Worm (Caenorhabditis elegans) whole organism, L4 larva: ENCODE results near the gene F47B8.18.

Experiments
- F37D6.2 ChIP-seq: sonication (generic microtip); optimal IDR thresholded peaks from 2 replicates; lab custom pipeline; 2016; ENCODE audit warnings: mild to moderate bottlenecking, missing genetic modification characterization, missing compliant biosample characterization
- F44E2.7 ChIP-seq: fragments of 200-800 bp; sonication (Bioruptor generic); IDR thresholded peaks from 2 replicates; pipeline ENCODE4 v2.1.2; 2022; ENCODE audit warnings: missing genetic modification characterization, missing compliant biosample characterization
- F49E8.2 ChIP-seq: sonication (generic microtip); optimal IDR thresholded peaks from 2 replicates; lab custom pipeline; 2016; ENCODE audit warnings: missing compliant biosample characterization, mild to moderate bottlenecking, missing genetic modification characterization, borderline replicate concordance
- T20F7.1 ChIP-seq: fragments of 200-800 bp; sonication (Bioruptor generic); optimal IDR thresholded peaks from 2 replicates; lab custom pipeline; 2018; ENCODE audit warnings: mild to moderate bottlenecking, missing genetic modification characterization, missing compliant biosample characterization
- T26A8.4 ChIP-seq: fragments of 200-800 bp; sonication (Bioruptor generic); IDR thresholded peaks from 2 replicates; pipeline ENCODE4 v1.3.6; 2022; ENCODE audit warnings: missing genetic modification characterization, missing compliant biosample characterization
- Y5F2A.4 ChIP-seq: fragments of 200-800 bp; sonication (Bioruptor generic); optimal IDR thresholded peaks from 2 replicates; lab custom pipeline; 2018; ENCODE audit warnings: mild to moderate bottlenecking, missing genetic modification characterization, missing compliant biosample characterization
- Y75B8A.6 ChIP-seq: fragments of 200-800 bp; sonication (Bioruptor generic); IDR thresholded peaks from 2 replicates; pipeline ENCODE4 v1.3.6; 2022; ENCODE audit warnings: missing genetic modification reagents, missing genetic modification characterization, missing compliant biosample characterization
- aha-1 ChIP-seq: fragments of 150-350 bp; peaks from one replicate; lab custom pipeline; 2014; ENCODE audit warnings: missing biosample characterization, missing genetic modification characterization
- ama-1 ChIP-seq: fragments of 150-350 bp; optimal IDR thresholded peaks from 2 replicates; lab custom pipeline; 2014; ENCODE audit warnings: inconsistent platforms, mixed read lengths
- arid-1 ChIP-seq: fragments of 200-800 bp; sonication (Bioruptor generic); conservative IDR thresholded peaks from 2 replicates; pipeline ENCODE4 v1.3.6; 2022; ENCODE audit warnings: missing genetic modification reagents, missing genetic modification characterization, missing compliant biosample characterization
- ceh-20 ChIP-seq: fragments of 200-800 bp; sonication (Bioruptor generic); IDR thresholded peaks from 2 replicates; pipeline ENCODE4 v1.3.6; 2022; ENCODE audit warnings: missing genetic modification reagents, missing genetic modification characterization, missing compliant biosample characterization
- ceh-28 ChIP-seq: fragments of 150-350 bp; optimal IDR thresholded peaks from 2 replicates; lab custom pipeline; 2014; ENCODE audit warnings: missing biosample characterization, missing genetic modification reagents, missing genetic modification characterization
- cey-2 ChIP-seq: sonication (generic microtip); optimal IDR thresholded peaks from 3 replicates; lab custom pipeline; 2017; ENCODE audit warnings: missing genetic modification characterization, mild to moderate bottlenecking, missing compliant biosample characterization, antibody characterized with exemption, borderline replicate concordance; ENCODE audit not compliant: insufficient read depth
- daf-16 ChIP-seq, 3 experiments: sonication (generic microtip); optimal IDR thresholded peaks; 2 replicates each; lab custom pipeline; 2016 to 2017; ENCODE audit warnings: missing genetic modification characterization in 3 of 3, missing genetic modification reagents in 3 of 3, mild to moderate bottlenecking in 2 of 3, missing compliant biosample characterization in 2 of 3, missing biosample characterization in 1 of 3, moderate library complexity in 1 of 3
- dmd-6 ChIP-seq: fragments of 200-800 bp; sonication (Bioruptor generic); IDR thresholded peaks from 2 replicates; pipeline ENCODE4 v1.3.6; 2022; ENCODE audit warnings: missing genetic modification reagents, missing genetic modification characterization, missing compliant biosample characterization
- dpl-1 ChIP-seq: fragments of 150-350 bp; optimal IDR thresholded peaks from 2 replicates; lab custom pipeline; 2014; ENCODE audit warnings: missing biosample characterization, missing genetic modification reagents, missing genetic modification characterization
- dve-1 ChIP-seq: sonication (generic microtip); optimal IDR thresholded peaks from 2 replicates; lab custom pipeline; 2017; ENCODE audit warnings: antibody characterized with exemption, mild to moderate bottlenecking, missing genetic modification characterization, missing compliant biosample characterization; ENCODE audit not compliant: insufficient read depth
- egl-43 ChIP-seq: fragments of 200-800 bp; sonication (Bioruptor generic); IDR thresholded peaks from 2 replicates; pipeline ENCODE4 v1.3.6; 2022; ENCODE audit warnings: missing genetic modification reagents, missing genetic modification characterization, missing compliant biosample characterization
- fkh-10 ChIP-seq: fragments of 150-350 bp; optimal IDR thresholded peaks from 2 replicates; lab custom pipeline; 2014; ENCODE audit warnings: missing biosample characterization, missing genetic modification reagents, missing genetic modification characterization
- hif-1 ChIP-seq, 2 experiments: sonication (generic microtip); optimal IDR thresholded peaks; 2 replicates each; lab custom pipeline; 2016 to 2017; ENCODE audit warnings: missing compliant biosample characterization in 2 of 2, missing genetic modification characterization in 2 of 2, missing genetic modification reagents in 2 of 2, missing genotype in 2 of 2, mild to moderate bottlenecking in 1 of 2
- hlh-11 ChIP-seq: fragments of 200-800 bp; sonication (Bioruptor generic); optimal IDR thresholded peaks from 2 replicates; lab custom pipeline; 2018; ENCODE audit warnings: mild to moderate bottlenecking, missing genetic modification characterization, missing compliant biosample characterization
- hlh-30 ChIP-seq: sonication (generic microtip); optimal IDR thresholded peaks from 2 replicates; lab custom pipeline; 2017; ENCODE audit warnings: antibody characterized with exemption, mild to moderate bottlenecking, missing genetic modification characterization, missing compliant biosample characterization; ENCODE audit not compliant: insufficient read depth
- lin-1 ChIP-seq: fragments of 200-800 bp; sonication (Bioruptor generic); IDR thresholded peaks from 2 replicates; pipeline ENCODE4 v1.3.6; 2022; ENCODE audit warnings: missing genetic modification reagents, missing genetic modification characterization, missing compliant biosample characterization
- lin-13 ChIP-seq: fragments of 150-350 bp; optimal IDR thresholded peaks from 2 replicates; lab custom pipeline; 2014; ENCODE audit warnings: missing biosample characterization, missing genetic modification reagents, missing genetic modification characterization
- lin-29 ChIP-seq: fragments of 200-800 bp; sonication (Bioruptor generic); IDR thresholded peaks from 2 replicates; pipeline ENCODE4 v1.3.6; 2022; ENCODE audit warnings: missing genetic modification reagents, missing genetic modification characterization, missing compliant biosample characterization
- lir-3 ChIP-seq: sonication (generic microtip); optimal IDR thresholded peaks from 2 replicates; lab custom pipeline; 2016; ENCODE audit warnings: mild to moderate bottlenecking, missing genetic modification characterization, missing compliant biosample characterization
- mdl-1 ChIP-seq, 2 experiments: fragments of 150-350 bp in 1 of 2; sonication (generic microtip) in 1 of 2; optimal IDR thresholded peaks; 2 replicates each; lab custom pipeline; 2014 to 2017; ENCODE audit warnings: missing biosample characterization in 2 of 2, missing genetic modification characterization in 2 of 2
- mep-1 ChIP-seq: fragments of 150-350 bp; sonication (generic microtip); optimal IDR thresholded peaks from 3 replicates; lab custom pipeline; 2014; ENCODE audit warnings: missing biosample characterization, missing genetic modification characterization
- mes-2 ChIP-seq: sonication (generic microtip); optimal IDR thresholded peaks from 2 replicates; lab custom pipeline; 2016; ENCODE audit warnings: missing genotype, mild to moderate bottlenecking, missing genetic modification characterization, missing compliant biosample characterization; ENCODE audit not compliant: poor library complexity, severe bottlenecking
- nhr-11 ChIP-seq: fragments of 150-350 bp; optimal IDR thresholded peaks from 2 replicates; lab custom pipeline; 2014; ENCODE audit warnings: missing biosample characterization, missing genetic modification characterization
- nhr-111 ChIP-seq: fragments of 200-800 bp; sonication (Bioruptor generic); optimal IDR thresholded peaks from 2 replicates; lab custom pipeline; 2018; ENCODE audit warnings: mild to moderate bottlenecking, missing genetic modification characterization, missing compliant biosample characterization
- nhr-25 ChIP-seq: sonication (generic microtip); optimal IDR thresholded peaks from 2 replicates; lab custom pipeline; 2017; ENCODE audit warnings: missing genetic modification characterization, mild to moderate bottlenecking, missing compliant biosample characterization, antibody characterized with exemption, moderate library complexity, borderline replicate concordance; ENCODE audit not compliant: insufficient read depth
- nhr-48 ChIP-seq: sonication (generic microtip); optimal IDR thresholded peaks from 2 replicates; lab custom pipeline; 2016; ENCODE audit warnings: mild to moderate bottlenecking, missing genetic modification characterization, missing compliant biosample characterization
- nhr-6 ChIP-seq: fragments of 150-350 bp; optimal IDR thresholded peaks from 2 replicates; lab custom pipeline; 2014; ENCODE audit warnings: missing biosample characterization, missing genetic modification characterization
- nhr-77 ChIP-seq: fragments of 150-350 bp; optimal IDR thresholded peaks from 2 replicates; lab custom pipeline; 2014; ENCODE audit warnings: missing biosample characterization, missing genetic modification characterization
- php-3 ChIP-seq: fragments of 200-800 bp; sonication (Bioruptor generic); IDR thresholded peaks from 2 replicates; pipeline ENCODE4 v1.3.6; 2022; ENCODE audit warnings: missing genetic modification reagents, missing genetic modification characterization, missing compliant biosample characterization
- pqm-1 ChIP-seq: sonication (generic microtip); optimal IDR thresholded peaks from 2 replicates; lab custom pipeline; 2017; ENCODE audit warnings: missing biosample characterization, missing genetic modification characterization
- skn-1 ChIP-seq: fragments of 150-350 bp; optimal IDR thresholded peaks from 2 replicates; lab custom pipeline; 2014; ENCODE audit warnings: missing biosample characterization, missing genetic modification characterization
- snpc-4 ChIP-seq: fragments of 150-350 bp; optimal IDR thresholded peaks from 2 replicates; lab custom pipeline; 2014; ENCODE audit warnings: missing biosample characterization, missing genetic modification characterization
- spr-1 ChIP-seq: sonication (generic microtip); optimal IDR thresholded peaks from 2 replicates; lab custom pipeline; 2016; ENCODE audit warnings: mild to moderate bottlenecking, missing genetic modification characterization, missing compliant biosample characterization
- spr-3 ChIP-seq: fragments of 200-800 bp; sonication (Bioruptor generic); optimal IDR thresholded peaks from 2 replicates; lab custom pipeline; 2018; ENCODE audit warnings: mild to moderate bottlenecking, missing genetic modification characterization, missing compliant biosample characterization
- tra-1 ChIP-seq: fragments of 200-800 bp; sonication (Bioruptor generic); IDR thresholded peaks from 2 replicates; pipeline ENCODE4 v1.3.6; 2022; ENCODE audit warnings: missing genetic modification reagents, missing genetic modification characterization, missing compliant biosample characterization
- unc-39 ChIP-seq: sonication (generic microtip); optimal IDR thresholded peaks from 2 replicates; lab custom pipeline; 2017; ENCODE audit warnings: missing biosample characterization, missing genetic modification characterization

The F47B8.18 gene

DNA sequence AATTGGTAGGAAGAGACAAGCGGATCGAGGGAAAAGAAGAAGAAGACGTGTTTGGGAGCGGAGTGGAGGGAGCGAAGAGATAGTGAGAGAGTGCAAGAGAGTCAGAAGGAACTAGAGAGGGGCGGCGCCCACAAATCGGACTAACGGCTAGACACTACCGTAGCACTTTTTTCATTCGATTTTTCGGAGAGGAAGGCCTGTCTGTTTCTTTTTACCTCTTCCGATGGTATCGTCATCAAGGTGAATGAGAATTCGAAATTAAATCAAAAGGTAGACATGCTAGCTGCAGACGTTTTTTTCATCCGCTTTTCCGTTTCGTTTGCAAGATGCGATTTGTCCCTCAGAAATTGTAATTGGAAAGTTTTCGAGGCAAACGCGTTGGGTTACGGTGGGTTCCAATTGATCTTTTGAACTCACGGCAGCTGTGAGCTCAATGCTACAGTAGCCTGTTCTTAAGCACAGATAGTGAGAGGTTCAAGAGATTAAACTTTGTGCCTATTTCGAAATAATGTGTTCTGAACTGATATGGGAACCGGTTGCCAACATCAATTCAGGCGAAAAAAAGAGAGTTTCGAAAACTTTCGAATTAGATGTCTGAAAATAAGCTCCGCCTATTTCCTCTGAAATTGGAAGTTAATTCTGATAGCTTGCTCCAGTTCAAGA, 39.5 kb upstream of the F47B8.18 start (continued):
- TF ChIP-seq tra-1 (GFP tag; lab: Robert Waterston, UW) (no peak), unc-39 (tag; lab: Kevin White, UChicago) (no peak), nhr-111 (GFP tag; lab: Kevin White, UChicago) (peak; percentile 22), lir-3 (no peak), nhr-77 (tag; lab: Kevin White, UChicago) (no peak), spr-1 (tag; lab: Kevin White, UChicago) (no peak), hif-1 (tag; optimal IDR thresholded peaks at IDR 0.05; lab: Kevin White, UChicago) (no peak), F49E8.2 (tag; lab: Kevin White, UChicago) (no peak)

DNA sequence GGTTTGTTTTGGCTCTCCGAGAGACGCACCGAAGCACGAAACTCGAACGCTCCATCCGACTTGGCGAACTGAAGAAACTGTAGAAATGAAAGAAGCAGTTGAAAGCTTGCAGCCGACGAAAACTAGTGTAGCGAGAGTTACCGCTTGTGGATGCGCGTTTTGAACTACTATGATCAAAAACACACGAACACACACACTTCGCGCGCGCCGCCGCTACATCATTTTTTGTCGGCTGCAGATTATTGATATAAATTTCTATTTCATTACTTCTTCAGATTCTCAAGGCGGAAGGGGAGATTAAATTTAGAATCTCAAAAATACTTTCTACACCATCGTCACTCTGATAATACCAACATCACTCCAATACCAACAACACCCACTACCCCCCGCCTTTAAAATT, 36.7 kb upstream of the F47B8.18 start:
- TF ChIP-seq egl-43 (GFP tag; lab: Robert Waterston, UW) = 0 out of 2 replicates have a peak, but pooled peaks have one; percentile 12
- TF ChIP-seq skn-1 (tag; lab: Kevin White, UChicago) = no peak

DNA sequence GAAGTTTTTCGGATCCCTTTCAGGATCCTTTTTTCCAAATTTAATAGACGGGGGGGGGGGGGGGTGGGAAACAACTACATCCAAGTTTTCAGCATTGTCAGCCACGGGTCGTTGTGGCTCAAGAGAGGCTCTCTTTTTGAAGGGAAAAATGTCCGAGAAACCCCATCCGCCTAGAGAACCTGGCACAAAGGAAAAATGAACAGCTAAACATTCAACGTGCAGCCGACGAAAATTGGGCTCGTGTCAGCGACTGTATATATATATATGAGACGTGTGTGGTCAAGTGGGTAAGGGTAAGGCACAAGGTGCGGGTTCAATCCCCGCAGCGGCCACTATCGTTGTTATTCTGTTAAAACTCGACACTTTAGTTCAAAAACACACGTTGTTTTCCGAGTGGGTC, 33.3 kb upstream of the F47B8.18 start, which contains the start of gene Y49A3A.4:
Gene Y49A3A.4, minus strand, starts transcription at position 314 of the 400 bp plus-strand sequence.
- TF ChIP-seq lin-13 (GFP tag; lab: Kevin White, UChicago) (no peak), spr-1 (tag; lab: Kevin White, UChicago) (no peak), nhr-11 (tag; lab: Kevin White, UChicago) (no peak), pqm-1 (tag; lab: Kevin White, UChicago) (no peak), nhr-111 (GFP tag; lab: Kevin White, UChicago) (no peak), php-3 (GFP tag; lab: Robert Waterston, UW) (no peak), F37D6.2 (tag; lab: Kevin White, UChicago) (no peak), daf-16 (GFP tag; optimal IDR thresholded peaks at IDR 0.05; lab: Kevin White, UChicago) (no peak), daf-16 (tag; optimal IDR thresholded peaks at IDR 0.05; lab: Kevin White, UChicago) (peak; percentile 42), spr-3 (GFP tag; lab: Kevin White, UChicago) (peak; percentile 11), hlh-11 (tag; lab: Kevin White, UChicago) (peak; percentile 23), lin-29 (GFP tag; lab: Robert Waterston, UW) (no peak), lin-1 (no peak), dpl-1 (no peak), hlh-30 (peak; percentile 35), Y5F2A.4 (GFP tag; lab: Kevin White, UChicago) (peak; percentile 0), cey-2 (tag; lab: Kevin White, UChicago) (no peak), aha-1 (tag; lab: Kevin White, UChicago) (no peak), snpc-4 (tag; lab: Kevin White, UChicago) (peak; percentile 70), mes-2 (tag; lab: Kevin White, UChicago) (peak; percentile 39), ceh-28 (no peak), T26A8.4 (GFP tag; lab: Robert Waterston, UW) (peak; percentile 63), mep-1 (tag; lab: Kevin White, UChicago) (peak; percentile 21), Y75B8A.6 (GFP tag; lab: Robert Waterston, UW) (no peak), dve-1 (tag; lab: Kevin White, UChicago) (peak; percentile 19)

DNA sequence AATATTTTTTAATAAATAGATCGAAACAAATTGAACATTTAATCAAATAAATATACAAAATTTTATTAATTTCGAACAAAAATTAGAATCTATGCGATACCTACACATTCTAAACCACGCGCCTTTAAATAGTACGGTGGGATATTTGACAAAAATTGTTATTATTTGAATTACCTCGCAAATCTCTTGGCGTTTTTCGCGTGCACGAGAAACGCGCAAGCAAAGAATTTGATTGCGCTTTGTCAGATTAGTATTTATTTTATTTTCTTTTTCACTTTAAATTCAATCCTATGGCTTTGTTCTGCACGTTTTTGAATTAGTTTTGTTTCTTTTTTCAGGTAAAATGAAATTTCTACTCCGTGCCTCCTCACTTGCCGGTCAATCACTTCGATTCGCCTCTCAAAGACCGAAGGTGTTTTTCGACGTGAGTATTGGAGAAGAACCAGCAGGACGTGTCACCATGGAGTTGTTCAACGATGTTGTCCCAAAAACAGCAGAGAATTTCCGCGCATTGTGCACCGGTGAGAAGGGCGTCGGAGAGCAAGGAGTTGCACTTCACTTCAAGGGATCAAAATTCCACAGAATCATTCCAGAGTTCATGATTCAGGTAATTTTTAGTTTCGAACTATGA, 30.6 kb upstream of the F47B8.18 start, which contains the start of gene cyn-1:
Gene cyn-1, plus strand, starts transcription at position 339 of the 631 bp plus-strand sequence.
- TF ChIP-seq ama-1 (lab: Kevin White, UChicago) (peak; percentile 10), dmd-6 (GFP tag; lab: Robert Waterston, UW) (peak; percentile 55; the same call in 1 of the 2 replicates), mdl-1 (tag; optimal IDR thresholded peaks at IDR 0.05; lab: Kevin White, UChicago) (peak in 1 of 2 experiments; percentile 20), fkh-10 (peak; percentile 69), nhr-25 (peak; percentile 25), F44E2.7 (no peak), ceh-20 (GFP tag; lab: Robert Waterston, UW) (no peak), arid-1 (0 out of 2 replicates have a peak, but pooled peaks have one; percentile 14), T20F7.1 (GFP tag; lab: Kevin White, UChicago) (peak; percentile 72), T26A8.4 (GFP tag; lab: Robert Waterston, UW) (peak; percentile 70), nhr-48 (tag; lab: Kevin White, UChicago) (peak; percentile 24), nhr-6 (tag; lab: Kevin White, UChicago) (peak; percentile 96), spr-3 (GFP tag; lab: Kevin White, UChicago) (peak; percentile 17)
